Worm (Caenorhabditis elegans) whole organism, mixed stage, embryonic: ENCODE results near the gene mpz-1.

Experiments
- ceh-83 ChIP-seq: fragments of 200-800 bp; sonication (Bioruptor generic); optimal IDR thresholded peaks from 2 replicates; lab custom pipeline; 2018; ENCODE audit warnings: mild to moderate bottlenecking, missing genetic modification characterization, missing compliant biosample characterization
- elt-1 ChIP-seq: sonication (generic microtip); optimal IDR thresholded peaks from 2 replicates; lab custom pipeline; 2017; ENCODE audit warnings: missing genetic modification characterization, mild to moderate bottlenecking, missing compliant biosample characterization, antibody characterized with exemption, moderate library complexity, borderline replicate concordance; ENCODE audit not compliant: insufficient read depth
- elt-3 ChIP-seq: fragments of 150-350 bp; optimal IDR thresholded peaks from 2 replicates; lab custom pipeline; 2014; ENCODE audit warnings: missing biosample characterization, missing genetic modification characterization
- flh-1 ChIP-seq: fragments of 200-800 bp; sonication (Bioruptor generic); optimal IDR thresholded peaks from 2 replicates; lab custom pipeline; 2018; ENCODE audit warnings: mild to moderate bottlenecking, missing genetic modification characterization, moderate library complexity, missing compliant biosample characterization
- lin-13 ChIP-seq: fragments of 150-350 bp; optimal IDR thresholded peaks from 2 replicates; lab custom pipeline; 2014; ENCODE audit warnings: missing biosample characterization, missing genetic modification characterization
- lsy-2 ChIP-seq: fragments of 150-350 bp; optimal IDR thresholded peaks from 2 replicates; lab custom pipeline; 2014; ENCODE audit warnings: missing biosample characterization, missing genetic modification characterization
- mep-1 ChIP-seq: fragments of 150-350 bp; optimal IDR thresholded peaks from 2 replicates; lab custom pipeline; 2017; ENCODE audit warnings: missing biosample characterization, missing genetic modification reagents, missing genetic modification characterization, inconsistent platforms
- nhr-12 ChIP-seq: fragments of 150-350 bp; optimal IDR thresholded peaks from 2 replicates; lab custom pipeline; 2014; ENCODE audit warnings: missing biosample characterization, missing genetic modification characterization
- snpc-4 ChIP-seq: fragments of 150-350 bp; optimal IDR thresholded peaks from 2 replicates; lab custom pipeline; 2014; ENCODE audit warnings: missing biosample characterization, missing genetic modification characterization
- sptf-1 ChIP-seq: sonication (generic microtip); optimal IDR thresholded peaks from 2 replicates; lab custom pipeline; 2017; ENCODE audit warnings: mild to moderate bottlenecking, missing genetic modification characterization, moderate library complexity, missing compliant biosample characterization
- unc-62 ChIP-seq: fragments of 150-350 bp; optimal IDR thresholded peaks from 2 replicates; lab custom pipeline; 2014; ENCODE audit warnings: missing biosample characterization, missing genetic modification reagents, missing genetic modification characterization

- TF ChIP-seq elt-1, result no peak
- TF ChIP-seq mep-1 (tag; lab: Kevin White, UChicago), result no peak
- no peak for TF ChIP-seq unc-62 (GFP tag; lab: Kevin White, UChicago)
- no peak for TF ChIP-seq ceh-83 (GFP tag; lab: Kevin White, UChicago)
- TF ChIP-seq lsy-2 (tag; lab: Kevin White, UChicago), result no peak
- no peak for TF ChIP-seq lin-13 (tag; lab: Kevin White, UChicago)
- no peak for TF ChIP-seq snpc-4 (tag; lab: Kevin White, UChicago)
- no peak for TF ChIP-seq flh-1 (GFP tag; lab: Kevin White, UChicago)
- no peak for TF ChIP-seq nhr-12 (tag; lab: Kevin White, UChicago)
- no peak for TF ChIP-seq elt-3 (tag; lab: Kevin White, UChicago)
- no peak for TF ChIP-seq sptf-1 (tag; lab: Kevin White, UChicago)
These were observed 18.3 kb upstream of the mpz-1 start, which contains the start of gene set-14 for ce11 chrII:10796194-10796593.
